Fruit fly (Drosophila melanogaster): Measurements from ENCODE around the gene hth.
A peak's percentile ranks its signal among the peaks of the same experiment; 100 is the strongest.

hth gene

dm6 chr3R:10636028-10636427 lies 3.3 kb downstream of the hth start (continued):
- no peak for TF ChIP-seq chinmo (GFP tag; IDR thresholded peaks at IDR 0.05; ENCODE audit: partially characterized antibody)
- TF ChIP-seq unc-4 (GFP tag; IDR thresholded peaks at IDR 0.05; ENCODE audit: partially characterized antibody), result no peak
- no peak for TF ChIP-seq Hsf (GFP tag; optimal IDR thresholded peaks at IDR 0.05)
- TF ChIP-seq dan (GFP tag; IDR thresholded peaks at IDR 0.05), result no peak
- no peak for TF ChIP-seq oc (tag; optimal IDR thresholded peaks at IDR 0.05)
- no peak for TF ChIP-seq CTCF (GFP tag; optimal IDR thresholded peaks at IDR 0.05)
- no peak for TF ChIP-seq org-1 (GFP tag; optimal IDR thresholded peaks at IDR 0.05)
- TF ChIP-seq tap (tag; optimal IDR thresholded peaks at IDR 0.05), result peak; percentile 24
- TF ChIP-seq CG17359 (tag; optimal IDR thresholded peaks at IDR 0.05), result peak; percentile 56
- TF ChIP-seq bowl (GFP tag; IDR thresholded peaks at IDR 0.05), result no peak
- TF ChIP-seq H15 (GFP tag; IDR thresholded peaks at IDR 0.05), result peak; percentile 62; the same call in 2 of the 3 replicates
- no peak for TF ChIP-seq CG11456 (GFP tag; IDR thresholded peaks at IDR 0.05)
- TF ChIP-seq otp (GFP tag; IDR thresholded peaks at IDR 0.05), result no peak
- no peak for TF ChIP-seq Fer1 (GFP tag; optimal IDR thresholded peaks at IDR 0.05)
- TF ChIP-seq fu2 (GFP tag; optimal IDR thresholded peaks at IDR 0.05), result no peak
- TF ChIP-seq Sry-β (GFP tag; optimal IDR thresholded peaks at IDR 0.05), result no peak
- peak; percentile 48 for TF ChIP-seq Ptx1 (GFP tag; IDR thresholded peaks at IDR 0.05)
- peak; percentile 46 for TF ChIP-seq CG9727 (GFP tag; optimal IDR thresholded peaks at IDR 0.05)
- no peak for TF ChIP-seq CG10565 (GFP tag; optimal IDR thresholded peaks at IDR 0.05)
- no peak for TF ChIP-seq CG1792 (GFP tag; optimal IDR thresholded peaks at IDR 0.05)
- TF ChIP-seq CG3726 (GFP tag; IDR thresholded peaks at IDR 0.05), result no peak
- no peak; the same call in 3 of the 4 replicates for TF ChIP-seq Gug (GFP tag; IDR thresholded peaks at IDR 0.05)
- TF ChIP-seq trh (GFP tag; optimal IDR thresholded peaks at IDR 0.05), result no peak
- peak; percentile 78 for TF ChIP-seq CG18262 (tag; optimal IDR thresholded peaks at IDR 0.05)
- no peak for TF ChIP-seq Meics (GFP tag; optimal IDR thresholded peaks at IDR 0.05)
- no peak for TF ChIP-seq hbn (GFP tag; IDR thresholded peaks at IDR 0.05; ENCODE audit: partially characterized antibody)
- TF ChIP-seq CG14860 (GFP tag; IDR thresholded peaks at IDR 0.05; ENCODE audit: partially characterized antibody), result no peak
- TF ChIP-seq CG3163 (GFP tag; optimal IDR thresholded peaks at IDR 0.05), result no peak
- TF ChIP-seq CG32767 (GFP tag; IDR thresholded peaks at IDR 0.05), result 0 out of 2 replicates have a peak, but pooled peaks have one; percentile 11
- no peak for TF ChIP-seq Rfx (GFP tag; IDR thresholded peaks at IDR 0.05)
- no peak for TF ChIP-seq bigmax (GFP tag; optimal IDR thresholded peaks at IDR 0.05)
- no peak for TF ChIP-seq cg (GFP tag; optimal IDR thresholded peaks at IDR 0.05)
- TF ChIP-seq Nf-YB (GFP tag; optimal IDR thresholded peaks at IDR 0.05), result no peak
- no peak for TF ChIP-seq Xbp1 (GFP tag; optimal IDR thresholded peaks at IDR 0.05)
- no peak for TF ChIP-seq E2f2 (GFP tag; IDR thresholded peaks at IDR 0.05)
- peak; percentile 9 for TF ChIP-seq CG5245 (GFP tag; optimal IDR thresholded peaks at IDR 0.05)
- no peak for TF ChIP-seq ci (GFP tag; IDR thresholded peaks at IDR 0.05)
- TF ChIP-seq tin (GFP tag; optimal IDR thresholded peaks at IDR 0.05), result peak; percentile 57
- peak; percentile 12 for TF ChIP-seq CG8281 (tag; optimal IDR thresholded peaks at IDR 0.05)
- peak; percentile 30 for TF ChIP-seq Max (GFP tag; optimal IDR thresholded peaks at IDR 0.05)
- no peak for TF ChIP-seq crp (GFP tag; optimal IDR thresholded peaks at IDR 0.05)
- peak; percentile 25; the same call in 1 of the 2 replicates for TF ChIP-seq CG1024 (GFP tag; IDR thresholded peaks at IDR 0.05)
- no peak for TF ChIP-seq scrt (GFP tag; optimal IDR thresholded peaks at IDR 0.05)
- TF ChIP-seq esg (GFP tag; conservative IDR thresholded peaks at IDR 0.05), result no peak
- no peak for TF ChIP-seq Atf6 (GFP tag; IDR thresholded peaks at IDR 0.05)
- 0 out of 2 replicates have a peak, but pooled peaks have one; percentile 18 for TF ChIP-seq onecut (GFP tag; IDR thresholded peaks at IDR 0.05)
- TF ChIP-seq NC2α (GFP tag; optimal IDR thresholded peaks at IDR 0.05), result no peak
- TF ChIP-seq Fer2 (tag; optimal IDR thresholded peaks at IDR 0.05), result no peak
- no peak for TF ChIP-seq Nf-YC (tag; optimal IDR thresholded peaks at IDR 0.05)
- TF ChIP-seq Taf1 (GFP tag; IDR thresholded peaks at IDR 0.05), result no peak
- no peak for TF ChIP-seq Tbp (GFP tag; optimal IDR thresholded peaks at IDR 0.05)
- TF ChIP-seq CG3995 (GFP tag; optimal IDR thresholded peaks at IDR 0.05), result no peak

All from whole organism, embryonic.